Fruit fly (Drosophila melanogaster): Measurements from ENCODE around the gene CG8176.
A peak's percentile ranks its signal among the peaks of the same experiment; 100 is the strongest.

CG8176 gene

dm6 chr3R:9550265-9551012 lies 34.6 kb downstream of the CG8176 start (continued):
- peak; percentile 23 for TF ChIP-seq OdsH (GFP tag; optimal IDR thresholded peaks at IDR 0.05)
- TF ChIP-seq jim (GFP tag; optimal IDR thresholded peaks at IDR 0.05) = no peak
- no peak for TF ChIP-seq tai (GFP tag; optimal IDR thresholded peaks at IDR 0.05)
- peak; percentile 66 for TF ChIP-seq sage (GFP tag; optimal IDR thresholded peaks at IDR 0.05)
- no peak for TF ChIP-seq CG9705 (GFP tag; optimal IDR thresholded peaks at IDR 0.05)
- no peak for TF ChIP-seq foxo (GFP tag; optimal IDR thresholded peaks at IDR 0.05)
- no peak for TF ChIP-seq Dfd (GFP tag; optimal IDR thresholded peaks at IDR 0.05)
- peak; percentile 70 for TF ChIP-seq Hnf4 (GFP tag; optimal IDR thresholded peaks at IDR 0.05)
- TF ChIP-seq br (GFP tag; optimal IDR thresholded peaks at IDR 0.05) = peak; percentile 26
- TF ChIP-seq brk (GFP tag; optimal IDR thresholded peaks at IDR 0.05) = peak; percentile 24

dm6 chr3R:9551013-9551658 lies 35.3 kb downstream of the CG8176 start:
- no peak for TF ChIP-seq Abd-B (GFP tag; optimal IDR thresholded peaks at IDR 0.05)
- TF ChIP-seq rgr (GFP tag; optimal IDR thresholded peaks at IDR 0.05) = peak; percentile 68
- TF ChIP-seq ey (GFP tag; optimal IDR thresholded peaks at IDR 0.05) = peak; percentile 5
- TF ChIP-seq pan (optimal IDR thresholded peaks at IDR 0.05) = no peak
- no peak for TF ChIP-seq tai (GFP tag; optimal IDR thresholded peaks at IDR 0.05)
- TF ChIP-seq Hr83 (GFP tag; optimal IDR thresholded peaks at IDR 0.05; ENCODE audit: poor library complexity, severe bottlenecking) = peak; percentile 94
- no peak for TF ChIP-seq dsf (GFP tag; optimal IDR thresholded peaks at IDR 0.05; ENCODE audit: borderline replicate concordance)
- peak; percentile 96 for TF ChIP-seq Dif (GFP tag; optimal IDR thresholded peaks at IDR 0.05; ENCODE audit: partially characterized antibody)
- no peak for TF ChIP-seq CrebA (GFP tag; optimal IDR thresholded peaks at IDR 0.05; ENCODE audit: borderline replicate concordance)
- no peak for TF ChIP-seq Myc (optimal IDR thresholded peaks at IDR 0.05)
- TF ChIP-seq Rel (GFP tag; optimal IDR thresholded peaks at IDR 0.05) = no peak
- TF ChIP-seq Rel (tag; optimal IDR thresholded peaks at IDR 0.05) = peak; percentile 73
- no peak for TF ChIP-seq CG32264 (GFP tag; optimal IDR thresholded peaks at IDR 0.05)
- peak; percentile 39 for TF ChIP-seq HLH106 (tag; optimal IDR thresholded peaks at IDR 0.05)
- TF ChIP-seq Hr78 (GFP tag; optimal IDR thresholded peaks at IDR 0.05) = no peak
- TF ChIP-seq fru (GFP tag; optimal IDR thresholded peaks at IDR 0.05) = peak; percentile 57
- TF ChIP-seq dmrt93B (GFP tag; optimal IDR thresholded peaks at IDR 0.05) = no peak
- no peak for TF ChIP-seq Dfd (GFP tag; optimal IDR thresholded peaks at IDR 0.05)
- TF ChIP-seq Mio (GFP tag; optimal IDR thresholded peaks at IDR 0.05) = no peak
- peak; percentile 20 for TF ChIP-seq jim (GFP tag; optimal IDR thresholded peaks at IDR 0.05)
- no peak for TF ChIP-seq usp (GFP tag; optimal IDR thresholded peaks at IDR 0.05)
- no peak for TF ChIP-seq brk (GFP tag; optimal IDR thresholded peaks at IDR 0.05)
- peak; percentile 42 for TF ChIP-seq psq (GFP tag; optimal IDR thresholded peaks at IDR 0.05)
- TF ChIP-seq CG9705 (GFP tag; optimal IDR thresholded peaks at IDR 0.05) = no peak
- no peak for TF ChIP-seq sage (GFP tag; optimal IDR thresholded peaks at IDR 0.05)
- peak; percentile 66 for TF ChIP-seq br (GFP tag; optimal IDR thresholded peaks at IDR 0.05)
- TF ChIP-seq sv (GFP tag; optimal IDR thresholded peaks at IDR 0.05) = no peak
- no peak for TF ChIP-seq lola (GFP tag; optimal IDR thresholded peaks at IDR 0.05)
- peak; percentile 24 for TF ChIP-seq woc (GFP tag; optimal IDR thresholded peaks at IDR 0.05)
- peak; percentile 80 for TF ChIP-seq h (GFP tag; optimal IDR thresholded peaks at IDR 0.05)
- no peak for TF ChIP-seq GATAd (GFP tag; optimal IDR thresholded peaks at IDR 0.05)
- TF ChIP-seq foxo (GFP tag; optimal IDR thresholded peaks at IDR 0.05) = peak in 1 of 2 experiments; percentile 58
- peak; percentile 36 for TF ChIP-seq Hnf4 (GFP tag; optimal IDR thresholded peaks at IDR 0.05)
- TF ChIP-seq dl (GFP tag; optimal IDR thresholded peaks at IDR 0.05; ENCODE audit: insufficient read depth in 1 of 2, partially characterized antibody in 2 of 2) = peak; percentile 96
- peak; percentile 56 for TF ChIP-seq Sp1 (GFP tag; optimal IDR thresholded peaks at IDR 0.05)
- TF ChIP-seq Jra (GFP tag; optimal IDR thresholded peaks at IDR 0.05) = peak; percentile 59
- TF ChIP-seq OdsH (GFP tag; optimal IDR thresholded peaks at IDR 0.05) = peak; percentile 58
- TF ChIP-seq Vsx2 (GFP tag; optimal IDR thresholded peaks at IDR 0.05; ENCODE audit: partially characterized antibody) = no peak
- peak; percentile 49 for TF ChIP-seq N (GFP tag; optimal IDR thresholded peaks at IDR 0.05)
